Worm (Caenorhabditis elegans) whole organism, L4/young adult: ENCODE measurements around the gene T19B10.2.

ENCODE experiments used
- W03F9.2 ChIP-seq: fragments of 150-350 bp; optimal IDR thresholded peaks from 2 replicates; lab custom pipeline; 2014; ENCODE audit warnings: missing biosample characterization, missing genetic modification characterization
- dao-5 ChIP-seq: sonication (generic microtip); optimal IDR thresholded peaks from 2 replicates; lab custom pipeline; 2016; ENCODE audit warnings: missing genotype, missing genetic modification characterization, moderate library complexity, missing compliant biosample characterization

- no peak for TF ChIP-seq W03F9.2 (tag; lab: Kevin White, UChicago)
- no peak for TF ChIP-seq dao-5
Observed at ce11 chrV:11260622-11261021, 39.5 kb downstream of the T19B10.2 start, which contains the start of gene F07B10.7.
